Worm (Caenorhabditis elegans) whole organism, L4 larva: ENCODE results near the gene C14H10.2.

Experiments used
- cey-2 ChIP-seq: sonication (generic microtip); optimal IDR thresholded peaks from 3 replicates; lab custom pipeline; 2017; ENCODE audit warnings: missing genetic modification characterization, mild to moderate bottlenecking, missing compliant biosample characterization, antibody characterized with exemption, borderline replicate concordance; ENCODE audit not compliant: insufficient read depth

Gene C14H10.2

DNA sequence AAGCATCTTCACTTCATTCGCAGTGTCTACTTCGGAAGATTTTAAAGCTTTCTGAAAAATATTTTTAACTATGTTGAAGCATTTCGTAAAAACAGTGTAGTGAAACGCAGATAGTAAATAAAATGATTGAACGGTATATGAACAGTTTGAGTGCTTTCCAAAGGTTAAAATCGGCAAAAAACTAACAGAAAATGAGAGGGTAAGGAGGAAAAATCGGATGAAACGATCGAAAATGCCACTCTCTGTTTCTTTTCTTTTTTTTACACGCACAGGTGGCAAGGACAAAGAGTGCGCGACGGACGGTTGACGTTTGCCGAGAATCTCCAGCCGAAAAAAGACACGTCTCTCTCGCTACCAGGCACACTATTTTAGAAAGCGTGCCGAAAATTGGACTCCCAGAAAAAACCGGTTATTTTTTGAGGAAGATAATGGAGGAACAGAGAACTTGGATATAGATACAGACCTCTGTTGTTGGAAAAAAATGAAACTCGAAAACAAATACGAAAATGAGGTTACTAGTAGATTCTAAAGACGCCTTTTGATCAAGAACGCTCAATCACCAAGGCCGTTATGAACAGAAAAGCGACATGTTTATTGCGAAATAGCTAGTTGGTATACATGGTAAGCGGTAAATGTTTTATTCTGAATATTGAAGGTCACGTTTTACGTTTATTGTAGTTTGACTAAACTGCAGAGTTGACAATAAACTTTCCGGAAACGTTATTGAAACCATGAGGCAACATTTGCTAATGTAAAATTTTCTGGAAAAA is 58.2 kb downstream of the C14H10.2 start, which contains the start of gene myrf-2 (continued):
- TF ChIP-seq cey-2 (tag; lab: Kevin White, UChicago) = no peak
